Worm (Caenorhabditis elegans) whole organism, late embryonic: ENCODE results near the gene nhr-58.

ENCODE experiments used
- ahr-1 ChIP-seq: sonication (generic microtip); optimal IDR thresholded peaks from 2 replicates; lab custom pipeline; 2016; ENCODE audit warnings: missing genetic modification characterization, missing compliant biosample characterization
- nhr-11 ChIP-seq: fragments of 150-350 bp; optimal IDR thresholded peaks from 2 replicates; lab custom pipeline; 2014; ENCODE audit warnings: missing biosample characterization, missing genetic modification characterization
- npax-4 ChIP-seq: sonication (generic microtip); optimal IDR thresholded peaks from 2 replicates; lab custom pipeline; 2016; ENCODE audit warnings: missing genetic modification characterization, missing compliant biosample characterization
- pha-4 ChIP-seq: fragments of 150-350 bp; optimal IDR thresholded peaks from 2 replicates; lab custom pipeline; 2018; ENCODE audit warnings: missing biosample characterization, missing genetic modification reagents, missing genetic modification characterization

ce11 chrV:565984-566383 is 33.9 kb downstream of the nhr-58 start, which contains the start of gene sri-73:
- TF ChIP-seq pha-4 (tag; lab: Kevin White, UChicago) = no peak
- no peak for TF ChIP-seq npax-4 (tag; lab: Kevin White, UChicago)
- no peak for TF ChIP-seq ahr-1 (tag; lab: Kevin White, UChicago)
- no peak for TF ChIP-seq nhr-11
